Worm (Caenorhabditis elegans): ENCODE results near the gene plr-1.

DNA sequence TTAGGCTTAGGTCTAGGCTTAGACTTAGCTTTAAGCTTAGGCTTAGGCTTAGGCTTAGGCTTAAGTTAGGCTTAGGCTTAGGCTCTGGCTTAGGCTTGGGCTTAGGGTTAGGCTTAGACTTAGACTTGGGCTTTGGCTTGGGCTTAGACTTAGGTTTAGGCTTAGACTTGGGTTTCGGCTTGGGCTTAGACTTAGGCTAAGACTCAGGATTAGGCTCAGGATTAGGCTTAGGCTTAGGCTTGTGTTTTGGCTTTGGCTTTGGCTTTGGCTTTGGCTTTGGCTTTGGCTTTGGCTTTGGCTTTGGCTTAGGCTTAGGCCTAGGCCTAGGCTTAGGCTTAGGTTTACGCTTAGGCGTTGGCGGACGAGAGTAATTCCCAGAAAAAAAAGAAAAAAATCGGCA is 37.1 kb upstream of the plr-1 start:
- TF ChIP-seq F13C5.2 (tag; optimal IDR thresholded peaks at IDR 0.05): no peak
- no peak for TF ChIP-seq flt-1 (GFP tag; IDR thresholded peaks at IDR 0.05)
- no peak for TF ChIP-seq B0310.2 (tag; optimal IDR thresholded peaks at IDR 0.05)
- no peak for TF ChIP-seq hmg-4 (GFP tag; optimal IDR thresholded peaks at IDR 0.05)
- no peak for TF ChIP-seq aly-1 (tag; optimal IDR thresholded peaks at IDR 0.05)
- TF ChIP-seq ama-1 (optimal IDR thresholded peaks at IDR 0.05): no peak
- TF ChIP-seq hnd-1 (tag; optimal IDR thresholded peaks at IDR 0.05): no peak
- no peak for TF ChIP-seq pes-1 (GFP tag; IDR thresholded peaks at IDR 0.05)
- TF ChIP-seq hmbx-1 (tag; optimal IDR thresholded peaks at IDR 0.05): no peak
- TF ChIP-seq tbx-11 (GFP tag; IDR thresholded peaks at IDR 0.05): no peak

Data from whole organism, early embryonic.